Worm (Caenorhabditis elegans) whole organism, L4 larva: ENCODE data around the gene C46C2.6.
A peak's percentile ranks its signal among the peaks of the same experiment; 100 is the strongest.

Experiments
- F10B5.3 ChIP-seq: sonication (generic microtip); optimal IDR thresholded peaks from 2 replicates; lab custom pipeline; 2016; ENCODE audit warnings: mild to moderate bottlenecking, missing genetic modification characterization, missing compliant biosample characterization
- F49E8.2 ChIP-seq: sonication (generic microtip); optimal IDR thresholded peaks from 2 replicates; lab custom pipeline; 2016; ENCODE audit warnings: missing compliant biosample characterization, mild to moderate bottlenecking, missing genetic modification characterization, borderline replicate concordance
- R02D3.7 ChIP-seq: fragments of 150-350 bp; sonication (generic microtip); optimal IDR thresholded peaks from 3 replicates; lab custom pipeline; 2014; ENCODE audit warnings: missing biosample characterization, missing genetic modification characterization
- Y105C5A.15 ChIP-seq: fragments of 200-800 bp; sonication (Bioruptor generic); IDR thresholded peaks from 2 replicates; pipeline ENCODE4 v1.3.6; 2022; ENCODE audit warnings: missing genetic modification characterization, missing compliant biosample characterization
- Y48G9A.11 ChIP-seq: fragments of 200-800 bp; sonication (Bioruptor generic); IDR thresholded peaks from 2 replicates; pipeline ENCODE4 v1.3.6; 2022; ENCODE audit warnings: missing genetic modification reagents, missing genetic modification characterization, missing compliant biosample characterization
- ZK337.2 ChIP-seq: fragments of 200-800 bp; sonication (Bioruptor generic); IDR thresholded peaks from 2 replicates; pipeline ENCODE4 v1.3.6; 2022; ENCODE audit warnings: missing genetic modification reagents, missing genetic modification characterization, missing compliant biosample characterization
- aha-1 ChIP-seq: fragments of 150-350 bp; peaks from one replicate; lab custom pipeline; 2014; ENCODE audit warnings: missing biosample characterization, missing genetic modification characterization
- ama-1 ChIP-seq: fragments of 150-350 bp; optimal IDR thresholded peaks from 2 replicates; lab custom pipeline; 2014; ENCODE audit warnings: inconsistent platforms, mixed read lengths
- arid-1 ChIP-seq: fragments of 200-800 bp; sonication (Bioruptor generic); conservative IDR thresholded peaks from 2 replicates; pipeline ENCODE4 v1.3.6; 2022; ENCODE audit warnings: missing genetic modification reagents, missing genetic modification characterization, missing compliant biosample characterization
- attf-4 ChIP-seq: sonication (generic microtip); optimal IDR thresholded peaks from 3 replicates; lab custom pipeline; 2017; ENCODE audit warnings: missing biosample characterization, missing genetic modification characterization
- ceh-28 ChIP-seq: fragments of 150-350 bp; optimal IDR thresholded peaks from 2 replicates; lab custom pipeline; 2014; ENCODE audit warnings: missing biosample characterization, missing genetic modification reagents, missing genetic modification characterization
- ceh-62 ChIP-seq: sonication (generic microtip); optimal IDR thresholded peaks from 2 replicates; lab custom pipeline; 2017; ENCODE audit warnings: missing biosample characterization, missing genetic modification characterization
- daf-12 ChIP-seq: fragments of 150-350 bp; optimal IDR thresholded peaks from 2 replicates; lab custom pipeline; 2014; ENCODE audit warnings: missing biosample characterization, missing genetic modification reagents, missing genetic modification characterization
- dmd-8 ChIP-seq: fragments of 200-800 bp; sonication (Bioruptor generic); IDR thresholded peaks from 2 replicates; pipeline ENCODE4 v1.3.6; 2022; ENCODE audit warnings: missing genetic modification characterization, missing compliant biosample characterization
- dmd-9 ChIP-seq: fragments of 200-800 bp; sonication (Bioruptor generic); IDR thresholded peaks from 2 replicates; pipeline ENCODE4 v1.3.6; 2022; ENCODE audit warnings: missing genetic modification reagents, missing genetic modification characterization, missing compliant biosample characterization
- duxl-1 ChIP-seq: sonication (generic microtip); optimal IDR thresholded peaks from 2 replicates; lab custom pipeline; 2016; ENCODE audit warnings: mild to moderate bottlenecking, missing genetic modification characterization, moderate library complexity, missing compliant biosample characterization; ENCODE audit not compliant: poor library complexity
- dve-1 ChIP-seq: sonication (generic microtip); optimal IDR thresholded peaks from 2 replicates; lab custom pipeline; 2017; ENCODE audit warnings: antibody characterized with exemption, mild to moderate bottlenecking, missing genetic modification characterization, missing compliant biosample characterization; ENCODE audit not compliant: insufficient read depth
- egl-43 ChIP-seq: fragments of 200-800 bp; sonication (Bioruptor generic); IDR thresholded peaks from 2 replicates; pipeline ENCODE4 v1.3.6; 2022; ENCODE audit warnings: missing genetic modification reagents, missing genetic modification characterization, missing compliant biosample characterization
- fos-1 ChIP-seq: fragments of 150-350 bp; optimal IDR thresholded peaks from 2 replicates; lab custom pipeline; 2014; ENCODE audit warnings: missing biosample characterization, missing genetic modification characterization
- gei-8 ChIP-seq: fragments of 200-800 bp; sonication (Bioruptor generic); optimal IDR thresholded peaks from 2 replicates; lab custom pipeline; 2018; ENCODE audit warnings: mild to moderate bottlenecking, missing genetic modification characterization, missing compliant biosample characterization
- hlh-30 ChIP-seq: sonication (generic microtip); optimal IDR thresholded peaks from 2 replicates; lab custom pipeline; 2017; ENCODE audit warnings: antibody characterized with exemption, mild to moderate bottlenecking, missing genetic modification characterization, missing compliant biosample characterization; ENCODE audit not compliant: insufficient read depth
- hmg-1.1 ChIP-seq: fragments of 200-800 bp; sonication (Bioruptor generic); IDR thresholded peaks from 2 replicates; pipeline ENCODE4 v1.3.6; 2022; ENCODE audit warnings: missing genetic modification reagents, missing genetic modification characterization, missing compliant biosample characterization
- lim-7 ChIP-seq: fragments of 200-800 bp; sonication (Bioruptor generic); IDR thresholded peaks from 2 replicates; pipeline ENCODE4 v1.3.6; 2022; ENCODE audit warnings: missing genetic modification characterization, missing compliant biosample characterization
- lin-13 ChIP-seq: fragments of 150-350 bp; optimal IDR thresholded peaks from 2 replicates; lab custom pipeline; 2014; ENCODE audit warnings: missing biosample characterization, missing genetic modification reagents, missing genetic modification characterization
- lin-15B ChIP-seq: fragments of 150-350 bp; sonication (generic microtip); optimal IDR thresholded peaks from 3 replicates; lab custom pipeline; 2014; ENCODE audit warnings: missing biosample characterization, missing genetic modification characterization
- lir-3 ChIP-seq: sonication (generic microtip); optimal IDR thresholded peaks from 2 replicates; lab custom pipeline; 2016; ENCODE audit warnings: mild to moderate bottlenecking, missing genetic modification characterization, missing compliant biosample characterization
- madf-5 ChIP-seq, 2 experiments: fragments of 200-800 bp; sonication (Bioruptor generic); IDR thresholded peaks; 2 replicates each; pipeline ENCODE4 v1.3.6; 2022; ENCODE audit warnings: missing compliant biosample characterization in 2 of 2, missing genetic modification characterization in 2 of 2
- madf-9 ChIP-seq: fragments of 200-800 bp; sonication (Bioruptor generic); conservative IDR thresholded peaks from 2 replicates; pipeline ENCODE4 v1.3.6; 2022; ENCODE audit warnings: missing genetic modification reagents, missing genetic modification characterization, missing compliant biosample characterization
- mdt-29 ChIP-seq: fragments of 200-800 bp; sonication (Bioruptor generic); IDR thresholded peaks from 2 replicates; pipeline ENCODE4 v1.3.6; 2022; ENCODE audit warnings: missing genetic modification reagents, missing genetic modification characterization, missing compliant biosample characterization
- mep-1 ChIP-seq: fragments of 150-350 bp; sonication (generic microtip); optimal IDR thresholded peaks from 3 replicates; lab custom pipeline; 2014; ENCODE audit warnings: missing biosample characterization, missing genetic modification characterization
- mxl-2 ChIP-seq: fragments of 200-800 bp; sonication (Bioruptor generic); conservative IDR thresholded peaks from 2 replicates; pipeline ENCODE4 v1.3.6; 2022; ENCODE audit warnings: missing genetic modification reagents, missing genetic modification characterization, missing compliant biosample characterization
- nhr-10 ChIP-seq: fragments of 150-350 bp; optimal IDR thresholded peaks from 2 replicates; lab custom pipeline; 2014; ENCODE audit warnings: missing biosample characterization, missing genetic modification characterization
- nhr-102 ChIP-seq: sonication (generic microtip); optimal IDR thresholded peaks from 2 replicates; lab custom pipeline; 2016; ENCODE audit warnings: mild to moderate bottlenecking, missing genetic modification characterization, moderate library complexity, missing compliant biosample characterization
- nhr-237 ChIP-seq: sonication (generic microtip); optimal IDR thresholded peaks from 2 replicates; lab custom pipeline; 2017; ENCODE audit warnings: missing biosample characterization, missing genetic modification characterization
- nhr-25 ChIP-seq: sonication (generic microtip); optimal IDR thresholded peaks from 2 replicates; lab custom pipeline; 2017; ENCODE audit warnings: missing genetic modification characterization, mild to moderate bottlenecking, missing compliant biosample characterization, antibody characterized with exemption, moderate library complexity, borderline replicate concordance; ENCODE audit not compliant: insufficient read depth
- nhr-76 ChIP-seq: fragments of 150-350 bp; optimal IDR thresholded peaks from 2 replicates; lab custom pipeline; 2014; ENCODE audit warnings: missing biosample characterization, missing genetic modification characterization
- nhr-77 ChIP-seq: fragments of 150-350 bp; optimal IDR thresholded peaks from 2 replicates; lab custom pipeline; 2014; ENCODE audit warnings: missing biosample characterization, missing genetic modification characterization
- php-3 ChIP-seq: fragments of 200-800 bp; sonication (Bioruptor generic); IDR thresholded peaks from 2 replicates; pipeline ENCODE4 v1.3.6; 2022; ENCODE audit warnings: missing genetic modification reagents, missing genetic modification characterization, missing compliant biosample characterization
- pqm-1 ChIP-seq: sonication (generic microtip); optimal IDR thresholded peaks from 2 replicates; lab custom pipeline; 2017; ENCODE audit warnings: missing biosample characterization, missing genetic modification characterization
- rbr-2 ChIP-seq: sonication (generic microtip); optimal IDR thresholded peaks from 2 replicates; lab custom pipeline; 2016; ENCODE audit warnings: missing genotype, missing genetic modification characterization, missing compliant biosample characterization
- saeg-2 ChIP-seq: fragments of 200-800 bp; sonication (Bioruptor generic); IDR thresholded peaks from 2 replicates; pipeline ENCODE4 v1.3.6; 2022; ENCODE audit warnings: missing genetic modification reagents, missing genetic modification characterization, missing compliant biosample characterization
- sdz-12 ChIP-seq: fragments of 200-800 bp; sonication (Bioruptor generic); optimal IDR thresholded peaks from 2 replicates; lab custom pipeline; 2018; ENCODE audit warnings: mild to moderate bottlenecking, missing genetic modification characterization, missing compliant biosample characterization
- skn-1 ChIP-seq: fragments of 150-350 bp; optimal IDR thresholded peaks from 2 replicates; lab custom pipeline; 2014; ENCODE audit warnings: missing biosample characterization, missing genetic modification characterization
- snpc-4 ChIP-seq: fragments of 150-350 bp; optimal IDR thresholded peaks from 2 replicates; lab custom pipeline; 2014; ENCODE audit warnings: missing biosample characterization, missing genetic modification characterization
- spr-3 ChIP-seq: fragments of 200-800 bp; sonication (Bioruptor generic); optimal IDR thresholded peaks from 2 replicates; lab custom pipeline; 2018; ENCODE audit warnings: mild to moderate bottlenecking, missing genetic modification characterization, missing compliant biosample characterization
- tag-97 ChIP-seq: fragments of 200-800 bp; sonication (Bioruptor generic); IDR thresholded peaks from 2 replicates; pipeline ENCODE4 v1.3.6; 2022; ENCODE audit warnings: missing genetic modification characterization, missing compliant biosample characterization
- tra-1 ChIP-seq: fragments of 200-800 bp; sonication (Bioruptor generic); IDR thresholded peaks from 2 replicates; pipeline ENCODE4 v1.3.6; 2022; ENCODE audit warnings: missing genetic modification reagents, missing genetic modification characterization, missing compliant biosample characterization
- zag-1 ChIP-seq: fragments of 150-350 bp; optimal IDR thresholded peaks from 2 replicates; lab custom pipeline; 2014; ENCODE audit warnings: missing biosample characterization, missing genetic modification characterization
- zfp-2 ChIP-seq: sonication (generic microtip); optimal IDR thresholded peaks from 2 replicates; lab custom pipeline; 2016; ENCODE audit warnings: mild to moderate bottlenecking, missing genetic modification characterization, missing compliant biosample characterization
- zfp-3 ChIP-seq: fragments of 200-800 bp; sonication (Bioruptor generic); conservative IDR thresholded peaks from 2 replicates; pipeline ENCODE4 v1.3.6; 2022; ENCODE audit warnings: missing genetic modification reagents, missing genetic modification characterization, missing compliant biosample characterization
- zip-11 ChIP-seq: fragments of 200-800 bp; sonication (Bioruptor generic); IDR thresholded peaks from 2 replicates; pipeline ENCODE4 v1.3.6; 2022; ENCODE audit warnings: missing genetic modification characterization, missing compliant biosample characterization
- zip-2 ChIP-seq: fragments of 150-350 bp; optimal IDR thresholded peaks from 2 replicates; lab custom pipeline; 2014; ENCODE audit warnings: missing biosample characterization, missing genetic modification characterization
- ztf-7 ChIP-seq: fragments of 150-350 bp; optimal IDR thresholded peaks from 2 replicates; lab custom pipeline; 2014; ENCODE audit warnings: missing biosample characterization, missing genetic modification characterization

C46C2.6 gene

DNA sequence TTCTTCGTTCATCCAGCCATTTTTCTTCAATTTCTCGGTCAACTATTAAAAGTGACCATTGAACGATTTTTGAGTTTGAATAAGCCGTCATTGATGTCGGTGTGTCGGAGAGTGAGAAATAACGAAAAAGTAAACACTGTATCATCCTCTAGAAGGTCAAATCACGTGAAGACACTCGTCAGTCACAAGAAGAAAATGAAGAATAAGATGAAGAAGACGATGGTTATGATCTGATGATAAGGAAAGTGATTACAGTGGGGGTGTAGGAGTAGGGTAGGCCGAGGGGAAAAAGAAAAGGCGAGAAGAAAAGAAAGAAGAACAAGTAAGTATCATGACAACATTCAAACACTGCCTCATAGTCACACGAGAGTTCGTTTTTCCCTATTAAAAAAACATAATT, 14.1 kb upstream of the C46C2.6 start (continued):
- TF ChIP-seq tra-1 (GFP tag; lab: Robert Waterston, UW) (0 out of 2 replicates have a peak, but pooled peaks have one; percentile 49), tag-97 (GFP tag; lab: Robert Waterston, UW) (no peak), attf-4 (tag; lab: Kevin White, UChicago) (no peak), lin-15B (tag; lab: Kevin White, UChicago) (no peak), Y105C5A.15 (no peak), Y48G9A.11 (GFP tag; lab: Robert Waterston, UW) (no peak), mdt-29 (GFP tag; lab: Robert Waterston, UW) (peak; percentile 75), lir-3 (tag; lab: Kevin White, UChicago) (no peak), daf-12 (tag; lab: Kevin White, UChicago) (no peak), ceh-62 (tag; lab: Kevin White, UChicago) (no peak), arid-1 (GFP tag; lab: Robert Waterston, UW) (0 out of 2 replicates have a peak, but pooled peaks have one; percentile 3), ceh-28 (no peak), lin-13 (GFP tag; lab: Kevin White, UChicago) (peak; percentile 6), madf-5 (GFP tag; IDR thresholded peaks at IDR 0.05; lab: Robert Waterston, UW) (no peak), sdz-12 (no peak), egl-43 (GFP tag; lab: Robert Waterston, UW) (no peak), ztf-7 (tag; lab: Kevin White, UChicago) (no peak), mxl-2 (GFP tag; lab: Robert Waterston, UW) (no peak), rbr-2 (no peak), duxl-1 (tag; lab: Kevin White, UChicago) (no peak), aha-1 (no peak), madf-9 (GFP tag; lab: Robert Waterston, UW) (no peak), nhr-77 (peak; percentile 75), zip-2 (tag; lab: Kevin White, UChicago) (no peak), dmd-8 (GFP tag; lab: Robert Waterston, UW) (no peak), zip-11 (GFP tag; lab: Robert Waterston, UW) (no peak), fos-1 (tag; lab: Kevin White, UChicago) (peak; percentile 34), nhr-76 (no peak), lim-7 (GFP tag; lab: Robert Waterston, UW) (no peak), zfp-2 (tag; lab: Kevin White, UChicago) (no peak), R02D3.7 (tag; lab: Kevin White, UChicago) (no peak), hmg-1.1 (GFP tag; lab: Robert Waterston, UW) (0 out of 2 replicates have a peak, but pooled peaks have one; percentile 7), ZK337.2 (GFP tag; lab: Robert Waterston, UW) (no peak), zfp-3 (GFP tag; lab: Robert Waterston, UW) (0 out of 2 replicates have a peak, but pooled peaks have one; percentile 34), snpc-4 (tag; lab: Kevin White, UChicago) (no peak), nhr-10 (tag; lab: Kevin White, UChicago) (peak; percentile 57), nhr-237 (no peak), F10B5.3 (tag; lab: Kevin White, UChicago) (no peak), ama-1 (no peak), php-3 (GFP tag; lab: Robert Waterston, UW) (0 out of 2 replicates have a peak, but pooled peaks have one; percentile 46), pqm-1 (tag; lab: Kevin White, UChicago) (peak; percentile 31), spr-3 (GFP tag; lab: Kevin White, UChicago) (no peak), zag-1 (no peak), nhr-25 (peak; percentile 76), dmd-9 (GFP tag; lab: Robert Waterston, UW) (no peak), mep-1 (tag; lab: Kevin White, UChicago) (peak; percentile 79), dve-1 (peak; percentile 88), saeg-2 (no peak), nhr-102 (tag; lab: Kevin White, UChicago) (peak; percentile 27), gei-8 (GFP tag; lab: Kevin White, UChicago) (no peak), hlh-30 (peak; percentile 97), F49E8.2 (no peak), skn-1 (tag; lab: Kevin White, UChicago) (no peak)
